Worm (Caenorhabditis elegans) whole organism, L2 larva: ENCODE measurements around the gene sut-1.

ENCODE experiments used
- ama-1 ChIP-seq: fragments of 150-350 bp; optimal IDR thresholded peaks from 2 replicates; lab custom pipeline; 2018; ENCODE audit warnings: inconsistent platforms
- nhr-11 ChIP-seq: fragments of 150-350 bp; optimal IDR thresholded peaks from 2 replicates; lab custom pipeline; 2014; ENCODE audit warnings: missing biosample characterization, missing genetic modification characterization
- unc-55 ChIP-seq: fragments of 150-350 bp; sonication (generic microtip); optimal IDR thresholded peaks from 3 replicates; lab custom pipeline; 2014; ENCODE audit warnings: missing biosample characterization, missing genetic modification reagents, missing genetic modification characterization
- unc-62 ChIP-seq: fragments of 150-350 bp; optimal IDR thresholded peaks from 2 replicates; lab custom pipeline; 2014; ENCODE audit warnings: missing biosample characterization, missing genetic modification reagents, missing genetic modification characterization
- zag-1 ChIP-seq: fragments of 150-350 bp; optimal IDR thresholded peaks from 2 replicates; lab custom pipeline; 2014; ENCODE audit warnings: missing biosample characterization, missing genetic modification characterization
- ztf-4 ChIP-seq: fragments of 150-350 bp; optimal IDR thresholded peaks from 2 replicates; lab custom pipeline; 2014; ENCODE audit warnings: missing biosample characterization, missing genetic modification characterization

ce11 chrII:1157135-1157534 is 34.1 kb upstream of the sut-1 start:
- TF ChIP-seq ztf-4 (tag; lab: Kevin White, UChicago) (no peak), unc-62 (GFP tag; lab: Kevin White, UChicago) (no peak), nhr-11 (tag; lab: Kevin White, UChicago) (no peak), unc-55 (GFP tag; lab: Kevin White, UChicago) (no peak), zag-1 (no peak), ama-1 (lab: Kevin White, UChicago) (no peak)
